Worm (Caenorhabditis elegans) whole organism, mixed stage, embryonic: ENCODE data around the gene mks-1.

ENCODE experiments used
- ces-1 ChIP-seq: fragments of 150-350 bp; optimal IDR thresholded peaks from 2 replicates; lab custom pipeline; 2014; ENCODE audit warnings: missing biosample characterization, missing genetic modification reagents, missing genetic modification characterization
- nhr-237 ChIP-seq: fragments of 150-350 bp; optimal IDR thresholded peaks from 2 replicates; lab custom pipeline; 2014; ENCODE audit warnings: missing biosample characterization, missing genetic modification characterization
- pha-4 ChIP-seq: fragments of 150-350 bp; optimal IDR thresholded peaks from 2 replicates; lab custom pipeline; 2018; ENCODE audit warnings: missing biosample characterization, missing genetic modification reagents, missing genetic modification characterization
- unc-39 ChIP-seq: fragments of 150-350 bp; optimal IDR thresholded peaks from 2 replicates; lab custom pipeline; 2014; ENCODE audit warnings: missing biosample characterization, missing genetic modification characterization

- no peak for TF ChIP-seq pha-4 (tag; lab: Kevin White, UChicago)
- TF ChIP-seq ces-1, result no peak
- TF ChIP-seq unc-39, result no peak
- TF ChIP-seq nhr-237 (tag; lab: Kevin White, UChicago), result no peak
Observed at ce11 chrIII:3232650-3233152, 46.6 kb downstream of the mks-1 start, which contains the start of gene Y53G8AL.1.
